Worm (Caenorhabditis elegans): ENCODE results near the gene snu-66.

The snu-66 gene

DNA sequence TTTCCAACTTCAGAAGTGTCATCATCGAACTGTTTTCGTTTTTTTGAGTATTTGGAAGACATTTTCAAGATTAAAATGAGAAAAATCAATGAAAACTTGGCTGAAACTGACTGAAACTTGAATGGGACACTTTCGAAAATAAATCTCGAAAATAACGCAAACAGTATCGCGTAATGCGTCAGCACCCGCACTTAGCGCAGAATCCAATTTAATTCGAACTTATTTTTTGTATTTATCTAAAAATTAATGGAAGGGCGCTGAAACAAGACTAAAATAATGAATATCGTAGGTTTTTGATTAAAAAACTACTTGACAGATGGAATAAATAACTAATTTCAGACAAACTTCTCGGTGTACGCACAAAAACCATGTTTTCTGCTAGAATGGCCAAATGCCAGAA is at the start of gene snu-66, which contains the start of gene ints-9:
snu-66 (minus strand) TSS at position 108 of the 400 bp plus-strand sequence.
ints-9 (plus strand) TSS at position 240 of the 400 bp plus-strand sequence.
- TF ChIP-seq ztf-23 (GFP tag; IDR thresholded peaks at IDR 0.05) (no peak), ref-1 (GFP tag; conservative IDR thresholded peaks at IDR 0.05) (no peak), T22C8.4 (GFP tag; IDR thresholded peaks at IDR 0.05) (no peak), tab-1 (GFP tag; IDR thresholded peaks at IDR 0.05) (no peak), med-1 (GFP tag; optimal IDR thresholded peaks at IDR 0.05; ENCODE audit: insufficient read depth) (no peak), ztf-29 (GFP tag; IDR thresholded peaks at IDR 0.05) (no peak), flt-1 (GFP tag; IDR thresholded peaks at IDR 0.05) (no peak), cog-1 (tag; optimal IDR thresholded peaks at IDR 0.05) (no peak), klf-2 (GFP tag; conservative IDR thresholded peaks at IDR 0.05) (no peak)

DNA sequence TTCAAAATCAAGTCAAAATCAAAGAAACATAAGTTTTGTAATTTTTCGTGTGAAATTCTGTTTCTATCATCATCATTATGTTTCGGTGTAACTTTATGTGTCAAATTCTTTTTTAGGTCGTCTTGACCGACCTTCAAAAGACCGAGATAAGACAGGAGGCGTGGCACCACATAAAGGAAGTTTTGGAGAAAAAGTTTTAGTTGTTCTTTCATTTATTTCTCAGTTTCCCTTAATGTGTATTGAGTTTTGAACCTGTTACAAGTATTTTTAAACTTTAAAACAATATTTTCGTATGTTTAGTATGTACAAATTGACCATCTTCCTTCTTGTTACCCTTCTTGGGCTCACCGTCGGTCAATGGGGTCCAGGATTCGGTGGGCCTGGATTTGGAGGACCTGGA is 49.2 kb upstream of the snu-66 start, which contains the start of gene grsp-4:
grsp-4 (plus strand) TSS at position 301 of the 400 bp plus-strand sequence.
- TF ChIP-seq med-1 (GFP tag; optimal IDR thresholded peaks at IDR 0.05; ENCODE audit: insufficient read depth) (no peak), ref-1 (GFP tag; conservative IDR thresholded peaks at IDR 0.05) (no peak), cog-1 (tag; optimal IDR thresholded peaks at IDR 0.05) (no peak), klf-2 (GFP tag; conservative IDR thresholded peaks at IDR 0.05) (no peak), flt-1 (GFP tag; IDR thresholded peaks at IDR 0.05) (no peak), ztf-23 (GFP tag; IDR thresholded peaks at IDR 0.05) (no peak)

DNA sequence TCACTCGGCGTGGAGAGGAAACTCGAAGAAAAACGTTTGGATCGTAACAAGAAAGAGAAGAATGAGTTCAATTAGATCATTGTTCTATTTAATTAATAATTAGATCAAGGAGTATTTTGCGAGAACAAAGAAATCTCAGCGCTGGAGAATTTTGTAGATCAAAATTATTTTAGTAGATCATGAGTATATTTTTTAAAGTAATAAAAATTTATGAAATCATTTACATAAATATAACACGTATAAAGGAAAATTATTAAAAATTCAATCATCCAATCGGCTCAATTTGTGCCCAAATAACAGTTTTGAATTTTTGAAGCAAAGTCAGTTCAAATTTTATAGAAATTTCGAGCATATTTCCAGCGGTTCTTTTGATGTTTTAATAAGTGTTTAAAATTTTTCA is 48.7 kb upstream of the snu-66 start, which contains the start of gene C50E3.13:
C50E3.13 (minus strand) TSS at position 101 of the 400 bp plus-strand sequence.
- TF ChIP-seq med-1 (GFP tag; optimal IDR thresholded peaks at IDR 0.05; ENCODE audit: insufficient read depth) (no peak), flt-1 (GFP tag; IDR thresholded peaks at IDR 0.05) (no peak), klf-2 (GFP tag; conservative IDR thresholded peaks at IDR 0.05) (no peak)

DNA sequence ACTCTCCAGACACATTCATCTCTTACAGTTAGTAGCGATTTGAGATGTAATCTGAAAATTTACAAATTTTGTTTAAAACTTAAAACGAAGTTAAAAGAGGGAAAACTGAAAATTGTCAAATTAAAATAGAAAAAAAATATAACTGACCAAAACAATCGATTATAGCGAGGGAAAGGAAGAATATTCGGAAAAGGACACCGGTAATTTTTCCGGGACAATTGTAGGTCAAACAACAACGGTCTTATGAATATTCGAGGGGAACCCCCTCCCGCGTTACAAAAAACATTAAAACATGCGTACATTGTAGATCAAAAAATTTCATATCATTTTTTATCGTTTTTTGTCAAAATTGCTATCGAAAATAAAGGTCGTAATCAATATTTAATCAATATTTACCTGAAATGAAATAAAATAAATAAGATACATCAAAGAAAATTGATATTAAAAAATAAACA is 46.6 kb upstream of the snu-66 start, which contains the start of gene C50E3.12:
C50E3.12 (minus strand) TSS at position 51 of the 455 bp plus-strand sequence.
- TF ChIP-seq klf-2 (GFP tag; conservative IDR thresholded peaks at IDR 0.05) (no peak), cog-1 (tag; optimal IDR thresholded peaks at IDR 0.05) (no peak), ztf-29 (GFP tag; IDR thresholded peaks at IDR 0.05) (no peak), ztf-23 (GFP tag; IDR thresholded peaks at IDR 0.05) (no peak), flt-1 (GFP tag; IDR thresholded peaks at IDR 0.05) (no peak), ref-1 (GFP tag; conservative IDR thresholded peaks at IDR 0.05) (no peak), T22C8.4 (GFP tag; IDR thresholded peaks at IDR 0.05) (no peak), med-1 (GFP tag; optimal IDR thresholded peaks at IDR 0.05; ENCODE audit: insufficient read depth) (no peak), tab-1 (GFP tag; IDR thresholded peaks at IDR 0.05) (no peak)

DNA sequence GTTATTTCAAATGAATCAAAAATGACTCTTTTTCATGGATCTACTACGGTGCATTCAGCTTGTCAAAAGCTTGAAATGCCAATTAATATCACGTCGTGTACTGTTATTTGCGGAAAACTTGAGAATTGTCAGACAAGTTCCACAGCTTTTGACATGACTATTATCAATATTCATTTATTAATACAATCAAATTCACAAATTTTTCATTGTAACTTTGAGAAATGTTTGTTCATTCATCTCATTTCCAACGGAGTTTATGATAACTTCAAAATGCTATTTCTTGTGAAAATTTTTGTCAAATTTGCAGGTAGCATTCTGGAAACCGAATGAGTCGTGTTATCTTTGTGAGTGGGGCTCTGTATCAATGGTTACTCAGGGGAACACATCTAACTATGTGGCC is 42.6 kb upstream of the snu-66 start, which contains the start of gene C50E3.15:
C50E3.15 (plus strand) TSS at position 301 of the 400 bp plus-strand sequence.
- TF ChIP-seq flt-1 (GFP tag; IDR thresholded peaks at IDR 0.05), result no peak
- TF ChIP-seq ztf-23 (GFP tag; IDR thresholded peaks at IDR 0.05), result no peak
- no peak for TF ChIP-seq med-1 (GFP tag; optimal IDR thresholded peaks at IDR 0.05; ENCODE audit: insufficient read depth)
- no peak for TF ChIP-seq tab-1 (GFP tag; IDR thresholded peaks at IDR 0.05)
- no peak for TF ChIP-seq ztf-29 (GFP tag; IDR thresholded peaks at IDR 0.05)
- no peak for TF ChIP-seq ref-1 (GFP tag; conservative IDR thresholded peaks at IDR 0.05)
- TF ChIP-seq cog-1 (tag; optimal IDR thresholded peaks at IDR 0.05), result no peak
- no peak for TF ChIP-seq T22C8.4 (GFP tag; IDR thresholded peaks at IDR 0.05)
- no peak for TF ChIP-seq klf-2 (GFP tag; conservative IDR thresholded peaks at IDR 0.05)

DNA sequence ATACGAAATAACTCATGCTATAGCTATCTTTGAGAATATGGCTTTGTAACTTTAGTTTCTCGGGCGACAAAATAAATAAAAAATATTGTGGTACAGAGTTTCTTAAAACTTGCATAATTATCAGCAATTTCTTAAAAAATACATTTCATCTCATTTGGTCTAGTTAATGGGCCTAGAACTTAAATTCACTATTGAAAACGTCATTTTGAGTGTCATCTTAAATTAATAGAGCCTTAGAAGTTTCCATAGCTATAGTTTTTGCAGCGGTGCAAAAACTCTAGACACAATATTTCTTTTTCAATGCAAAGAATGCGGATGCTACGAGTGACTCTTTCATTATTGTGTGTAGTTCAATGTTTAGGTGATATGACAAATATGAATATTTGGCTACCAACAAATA is 36.6 kb upstream of the snu-66 start, which contains the start of gene clec-215:
clec-215 (plus strand) TSS at position 301 of the 400 bp plus-strand sequence.
- TF ChIP-seq med-1 (GFP tag; optimal IDR thresholded peaks at IDR 0.05; ENCODE audit: insufficient read depth), result no peak
- no peak for TF ChIP-seq cog-1 (tag; optimal IDR thresholded peaks at IDR 0.05)
- TF ChIP-seq T22C8.4 (GFP tag; IDR thresholded peaks at IDR 0.05), result no peak
- TF ChIP-seq ztf-23 (GFP tag; IDR thresholded peaks at IDR 0.05), result no peak
- TF ChIP-seq ztf-29 (GFP tag; IDR thresholded peaks at IDR 0.05), result no peak
- TF ChIP-seq tab-1 (GFP tag; IDR thresholded peaks at IDR 0.05), result no peak
- no peak for TF ChIP-seq klf-2 (GFP tag; conservative IDR thresholded peaks at IDR 0.05)
- TF ChIP-seq ref-1 (GFP tag; conservative IDR thresholded peaks at IDR 0.05), result no peak
- no peak for TF ChIP-seq flt-1 (GFP tag; IDR thresholded peaks at IDR 0.05)

DNA sequence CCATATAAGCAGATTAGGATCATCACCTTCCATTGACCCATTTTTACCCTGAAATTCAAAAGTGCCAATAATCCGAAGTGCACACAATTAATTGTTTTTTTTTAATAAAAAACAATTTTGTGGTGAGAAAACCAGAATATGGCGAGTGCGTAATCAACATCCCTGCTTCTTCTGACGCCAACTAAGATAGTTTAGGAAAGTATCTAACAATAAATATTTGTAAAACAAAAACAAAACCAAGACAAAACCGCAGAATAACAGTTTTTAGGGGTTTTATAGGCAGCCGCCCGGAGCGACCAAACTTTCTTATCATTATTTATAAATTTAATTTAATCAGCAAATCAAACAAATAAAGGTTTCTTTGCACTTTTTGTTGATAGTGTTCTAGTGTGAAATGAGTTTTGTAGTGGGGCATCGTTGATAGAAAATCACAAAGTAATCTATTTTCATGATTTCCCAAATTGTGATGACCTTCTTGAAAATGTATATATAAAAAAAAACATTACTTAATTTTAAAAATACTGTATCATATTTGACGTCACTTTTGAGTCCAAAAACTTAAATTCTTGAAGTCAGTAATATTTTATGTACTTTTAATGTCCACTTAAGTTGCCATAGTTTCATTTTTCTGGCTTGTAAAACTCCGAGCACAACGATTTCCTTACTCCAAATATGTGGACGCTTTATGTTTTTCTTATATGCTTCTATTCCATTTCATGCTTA is 34.4 kb upstream of the snu-66 start, which contains the start of the genes folt-3 and clec-214:
folt-3 (minus strand) TSS at position 51 of the 723 bp plus-strand sequence.
clec-214 (plus strand) TSS at position 673 of the 723 bp plus-strand sequence.
- TF ChIP-seq flt-1 (GFP tag; IDR thresholded peaks at IDR 0.05) (no peak), T22C8.4 (GFP tag; IDR thresholded peaks at IDR 0.05) (no peak), tab-1 (GFP tag; IDR thresholded peaks at IDR 0.05) (no peak)

DNA sequence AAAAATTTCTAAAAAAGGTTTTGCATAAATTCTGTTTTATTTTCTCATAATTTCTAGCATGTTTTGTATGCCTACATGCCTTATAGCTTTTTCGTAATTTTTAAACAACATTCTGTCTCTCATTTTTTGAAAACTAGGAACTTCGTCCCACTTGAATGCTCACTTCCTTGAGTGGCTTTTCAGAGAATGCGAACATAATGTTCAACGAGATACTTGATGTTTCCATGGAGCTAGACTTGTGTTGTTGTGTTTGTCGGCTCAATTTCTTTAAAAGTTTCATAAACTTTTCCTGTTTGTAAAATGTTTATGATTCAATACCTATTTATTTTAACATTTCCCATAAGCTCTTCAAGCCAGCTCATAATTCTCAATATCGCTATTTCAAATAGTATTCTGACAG is 29.4 kb upstream of the snu-66 start, which contains the start of gene clec-213:
clec-213 (plus strand) TSS at position 301 of the 400 bp plus-strand sequence.
- TF ChIP-seq T22C8.4 (GFP tag; IDR thresholded peaks at IDR 0.05) (no peak), cog-1 (tag; optimal IDR thresholded peaks at IDR 0.05) (no peak), klf-2 (GFP tag; conservative IDR thresholded peaks at IDR 0.05) (no peak), flt-1 (GFP tag; IDR thresholded peaks at IDR 0.05) (no peak), ztf-29 (GFP tag; IDR thresholded peaks at IDR 0.05) (no peak), ref-1 (GFP tag; conservative IDR thresholded peaks at IDR 0.05) (no peak), tab-1 (GFP tag; IDR thresholded peaks at IDR 0.05) (no peak), med-1 (GFP tag; optimal IDR thresholded peaks at IDR 0.05; ENCODE audit: insufficient read depth) (no peak), ztf-23 (GFP tag; IDR thresholded peaks at IDR 0.05) (no peak)

DNA sequence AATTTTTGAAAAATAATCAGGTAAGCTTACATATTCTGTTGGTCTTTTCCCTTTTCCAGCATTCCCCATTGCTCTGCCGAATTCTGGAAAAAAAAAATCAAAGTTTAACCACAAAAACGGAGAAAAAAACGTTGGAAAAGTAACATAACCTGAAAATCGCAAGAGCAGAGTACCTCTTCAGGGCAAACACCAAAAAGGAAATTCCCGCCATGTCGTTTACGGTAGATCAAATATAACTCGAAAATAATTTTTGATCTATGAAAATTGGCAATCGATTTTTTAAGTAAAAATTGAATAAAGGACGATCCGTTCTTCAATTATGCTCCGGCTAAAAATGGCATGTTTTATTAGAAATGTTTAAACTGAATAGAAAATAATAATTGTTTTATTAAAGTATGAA is 27.9 kb upstream of the snu-66 start, which contains the start of gene C50E3.11:
C50E3.11 (minus strand) TSS at position 83 of the 400 bp plus-strand sequence.
- TF ChIP-seq med-1 (GFP tag; optimal IDR thresholded peaks at IDR 0.05; ENCODE audit: insufficient read depth), result no peak
- TF ChIP-seq klf-2 (GFP tag; conservative IDR thresholded peaks at IDR 0.05), result no peak
- no peak for TF ChIP-seq cog-1 (tag; optimal IDR thresholded peaks at IDR 0.05)
- TF ChIP-seq ref-1 (GFP tag; conservative IDR thresholded peaks at IDR 0.05), result no peak
- TF ChIP-seq ztf-29 (GFP tag; IDR thresholded peaks at IDR 0.05), result no peak
- no peak for TF ChIP-seq flt-1 (GFP tag; IDR thresholded peaks at IDR 0.05)
- no peak for TF ChIP-seq T22C8.4 (GFP tag; IDR thresholded peaks at IDR 0.05)
- no peak for TF ChIP-seq tab-1 (GFP tag; IDR thresholded peaks at IDR 0.05)
- TF ChIP-seq ztf-23 (GFP tag; IDR thresholded peaks at IDR 0.05), result no peak

All from whole organism, midembryonic.